Fruit fly (Drosophila melanogaster) whole organism, embryonic: ENCODE results near the gene CG44385.

Experiments
- CG10543 ChIP-seq: fragments of 200-800 bp; sonication (Bioruptor generic); optimal IDR thresholded peaks from 3 replicates; lab custom pipeline; 2017; ENCODE audit warnings: missing biosample characterization, mild to moderate bottlenecking, missing genetic modification characterization, moderate library complexity
- CG10565 ChIP-seq: fragments of 200-800 bp; sonication (Bioruptor generic); optimal IDR thresholded peaks from 3 replicates; lab custom pipeline; 2016; ENCODE audit warnings: missing biosample characterization, mild to moderate bottlenecking, missing genetic modification characterization
- CG12236 ChIP-seq: fragments of 200-800 bp; sonication (Bioruptor generic); optimal IDR thresholded peaks from 2 replicates; lab custom pipeline; 2016; ENCODE audit warnings: missing biosample characterization, missing genetic modification characterization
- CG12942 ChIP-seq: fragments of 200-800 bp; sonication (Bioruptor generic); optimal IDR thresholded peaks from 3 replicates; lab custom pipeline; 2016; ENCODE audit warnings: missing biosample characterization, missing genetic modification characterization
- CG1792 ChIP-seq: fragments of 200-800 bp; sonication (Bioruptor generic); optimal IDR thresholded peaks from 2 replicates; lab custom pipeline; 2016; ENCODE audit warnings: missing biosample characterization, missing genetic modification characterization
- CG18262 ChIP-seq: fragments of 200-800 bp; optimal IDR thresholded peaks from 3 replicates; lab custom pipeline; 2019; ENCODE audit warnings: missing biosample characterization, mild to moderate bottlenecking, missing genetic modification characterization, moderate library complexity
- CG18619 ChIP-seq: fragments of 200-800 bp; sonication (Bioruptor generic); optimal IDR thresholded peaks from 3 replicates; lab custom pipeline; 2017; ENCODE audit warnings: missing biosample characterization, mild to moderate bottlenecking, missing genetic modification characterization
- CG2129 ChIP-seq: fragments of 200-800 bp; sonication (Bioruptor generic); IDR thresholded peaks from 2 replicates; pipeline ENCODE4 v1.3.6; 2022; ENCODE audit warnings: missing biosample characterization, missing genetic modification characterization; ENCODE audit not compliant: partially characterized antibody
- CG32532 ChIP-seq: fragments of 200-800 bp; sonication (Bioruptor generic); IDR thresholded peaks from 2 replicates; pipeline ENCODE4 v1.3.6; 2022; ENCODE audit warnings: missing biosample characterization, missing genetic modification characterization
- CG33213 ChIP-seq: fragments of 200-800 bp; sonication (Bioruptor generic); optimal IDR thresholded peaks from 3 replicates; lab custom pipeline; 2016; ENCODE audit warnings: missing biosample characterization, missing genetic modification characterization
- CG34224 ChIP-seq: fragments of 200-800 bp; sonication (Bioruptor generic); IDR thresholded peaks from 3 replicates; pipeline ENCODE4 v1.3.6; 2022; ENCODE audit warnings: missing biosample characterization, missing genetic modification characterization; ENCODE audit not compliant: partially characterized antibody
- CG3995 ChIP-seq: fragments of 200-800 bp; sonication (Bioruptor generic); optimal IDR thresholded peaks from 3 replicates; lab custom pipeline; 2016; ENCODE audit warnings: missing biosample characterization, missing genetic modification characterization
- CG43689 ChIP-seq: fragments of 200-800 bp; sonication (Bioruptor generic); IDR thresholded peaks from 2 replicates; pipeline ENCODE4 v1.3.6; 2022; ENCODE audit warnings: missing biosample characterization, missing genetic modification characterization
- CG7963 ChIP-seq: fragments of 200-800 bp; sonication (Bioruptor generic); IDR thresholded peaks from 3 replicates; pipeline ENCODE4 v1.3.6; 2022; ENCODE audit warnings: missing biosample characterization, missing genetic modification characterization; ENCODE audit not compliant: partially characterized antibody
- CG8359 ChIP-seq: fragments of 200-800 bp; sonication (Bioruptor generic); optimal IDR thresholded peaks from 2 replicates; lab custom pipeline; 2017; ENCODE audit warnings: missing biosample characterization, mild to moderate bottlenecking, missing genetic modification characterization, borderline replicate concordance
- CG9876 ChIP-seq: fragments of 200-800 bp; sonication (Bioruptor generic); optimal IDR thresholded peaks from 2 replicates; lab custom pipeline; 2016; ENCODE audit warnings: missing biosample characterization, missing genetic modification characterization
- Chrac-16 ChIP-seq: fragments of 200-800 bp; sonication (Bioruptor generic); optimal IDR thresholded peaks from 3 replicates; lab custom pipeline; 2016; ENCODE audit warnings: missing biosample characterization, missing genetic modification characterization
- D19B ChIP-seq: fragments of 200-800 bp; sonication (Bioruptor generic); optimal IDR thresholded peaks from 2 replicates; lab custom pipeline; 2017; ENCODE audit warnings: missing biosample characterization, mild to moderate bottlenecking, missing genetic modification characterization
- Deaf1 ChIP-seq: fragments of 200-800 bp; optimal IDR thresholded peaks from 3 replicates; lab custom pipeline; 2019; ENCODE audit warnings: missing biosample characterization, mild to moderate bottlenecking, missing genetic modification characterization, moderate library complexity
- Dip2 ChIP-seq: fragments of 200-800 bp; sonication (Bioruptor generic); IDR thresholded peaks from 2 replicates; pipeline ENCODE4 v1.3.6; 2022; ENCODE audit warnings: missing biosample characterization, missing genetic modification characterization
- E2f2 ChIP-seq: fragments of 200-800 bp; sonication (Bioruptor generic); IDR thresholded peaks from 2 replicates; pipeline ENCODE4 v1.3.6; 2022; ENCODE audit warnings: missing biosample characterization, missing genetic modification characterization
- Ets65A ChIP-seq: fragments of 200-800 bp; sonication (Bioruptor generic); peaks from one replicate; lab custom pipeline; 2016; ENCODE audit warnings: missing biosample characterization, missing genetic modification characterization
- Hr3 ChIP-seq: fragments of 200-800 bp; sonication (Bioruptor generic); optimal IDR thresholded peaks from 3 replicates; lab custom pipeline; 2016; ENCODE audit warnings: missing biosample characterization, missing genetic modification characterization
- MESR4 ChIP-seq: fragments of 200-800 bp; sonication (Bioruptor generic); optimal IDR thresholded peaks from 2 replicates; lab custom pipeline; 2018; ENCODE audit warnings: missing biosample characterization, mild to moderate bottlenecking, missing genetic modification characterization, moderate library complexity
- Nf-YA ChIP-seq: fragments of 200-800 bp; sonication (Bioruptor generic); IDR thresholded peaks from 2 replicates; pipeline ENCODE4 v1.3.6; 2022; ENCODE audit warnings: missing biosample characterization, missing genetic modification characterization
- Optix ChIP-seq: fragments of 200-800 bp; sonication (Bioruptor generic); IDR thresholded peaks from 3 replicates; pipeline ENCODE4 v1.3.6; 2022; ENCODE audit warnings: missing biosample characterization, missing genetic modification characterization
- Six4 ChIP-seq: fragments of 200-800 bp; sonication (Bioruptor generic); optimal IDR thresholded peaks from 2 replicates; lab custom pipeline; 2016; ENCODE audit warnings: missing biosample characterization, missing genetic modification characterization
- Sox100B ChIP-seq: fragments of 200-800 bp; sonication (Bioruptor generic); optimal IDR thresholded peaks from 3 replicates; lab custom pipeline; 2018; ENCODE audit warnings: missing biosample characterization, mild to moderate bottlenecking, missing genetic modification characterization
- amos ChIP-seq: fragments of 200-800 bp; sonication (Bioruptor generic); IDR thresholded peaks from 2 replicates; pipeline ENCODE4 v1.3.6; 2022; ENCODE audit warnings: missing biosample characterization, missing genetic modification characterization; ENCODE audit not compliant: partially characterized antibody
- btn ChIP-seq: fragments of 200-800 bp; sonication (Bioruptor generic); optimal IDR thresholded peaks from 2 replicates; lab custom pipeline; 2016; ENCODE audit warnings: missing biosample characterization, missing genetic modification characterization
- cwo ChIP-seq: fragments of 200-800 bp; sonication (Bioruptor generic); optimal IDR thresholded peaks from 3 replicates; lab custom pipeline; 2017; ENCODE audit warnings: missing biosample characterization, missing genetic modification characterization, mild to moderate bottlenecking, moderate library complexity, missing genetic modification reagents
- da ChIP-seq: fragments of 200-800 bp; sonication (Bioruptor generic); optimal IDR thresholded peaks from 2 replicates; lab custom pipeline; 2016; ENCODE audit warnings: missing biosample characterization, missing genetic modification characterization
- disco-r ChIP-seq: fragments of 200-800 bp; sonication (Bioruptor generic); optimal IDR thresholded peaks from 2 replicates; lab custom pipeline; 2016; ENCODE audit warnings: missing biosample characterization, missing genetic modification characterization
- gce ChIP-seq: fragments of 200-800 bp; sonication (Bioruptor generic); IDR thresholded peaks from 3 replicates; pipeline ENCODE4 v1.3.6; 2022; ENCODE audit warnings: missing biosample characterization, missing genetic modification characterization
- gcm ChIP-seq: fragments of 200-800 bp; sonication (Bioruptor generic); optimal IDR thresholded peaks from 2 replicates; lab custom pipeline; 2019; ENCODE audit warnings: missing biosample characterization, mild to moderate bottlenecking, missing genetic modification characterization, moderate library complexity
- ind ChIP-seq: fragments of 200-800 bp; sonication (Bioruptor generic); optimal IDR thresholded peaks from 3 replicates; lab custom pipeline; 2016; ENCODE audit warnings: missing biosample characterization, missing genetic modification characterization
- inv ChIP-seq: fragments of 200-800 bp; sonication (Bioruptor generic); IDR thresholded peaks from 2 replicates; pipeline ENCODE4 v1.3.6; 2022; ENCODE audit warnings: missing biosample characterization, missing genetic modification characterization; ENCODE audit not compliant: partially characterized antibody
- jing ChIP-seq: fragments of 200-800 bp; sonication (Bioruptor generic); optimal IDR thresholded peaks from 2 replicates; lab custom pipeline; 2018; ENCODE audit warnings: missing biosample characterization, mild to moderate bottlenecking, missing genetic modification characterization
- jumu ChIP-seq: fragments of 200-800 bp; sonication (Bioruptor generic); optimal IDR thresholded peaks from 3 replicates; lab custom pipeline; 2016; ENCODE audit warnings: missing biosample characterization, missing genetic modification characterization
- knrl ChIP-seq: fragments of 200-800 bp; sonication (Bioruptor generic); IDR thresholded peaks from 3 replicates; pipeline ENCODE4 v1.3.6; 2022; ENCODE audit warnings: missing biosample characterization, missing genetic modification characterization; ENCODE audit not compliant: partially characterized antibody
- lilli ChIP-seq: fragments of 200-800 bp; sonication (Bioruptor generic); optimal IDR thresholded peaks from 3 replicates; lab custom pipeline; 2016; ENCODE audit warnings: missing biosample characterization, missing genetic modification characterization
- luna ChIP-seq: fragments of 200-800 bp; sonication (Bioruptor generic); optimal IDR thresholded peaks from 2 replicates; lab custom pipeline; 2016; ENCODE audit warnings: missing biosample characterization, missing genetic modification characterization
- nerfin-1 ChIP-seq: fragments of 200-800 bp; sonication (Bioruptor generic); optimal IDR thresholded peaks from 3 replicates; lab custom pipeline; 2019; ENCODE audit warnings: missing biosample characterization, mild to moderate bottlenecking, missing genetic modification characterization, moderate library complexity
- nom ChIP-seq: fragments of 200-800 bp; sonication (Bioruptor generic); optimal IDR thresholded peaks from 2 replicates; lab custom pipeline; 2017; ENCODE audit warnings: missing biosample characterization, missing genetic modification characterization, mild to moderate bottlenecking, moderate library complexity, missing genetic modification reagents
- so ChIP-seq: fragments of 200-800 bp; sonication (Bioruptor generic); IDR thresholded peaks from 3 replicates; pipeline ENCODE4 v1.3.6; 2022; ENCODE audit warnings: missing biosample characterization, missing genetic modification characterization
- sqz ChIP-seq: fragments of 200-800 bp; sonication (Bioruptor generic); optimal IDR thresholded peaks from 3 replicates; lab custom pipeline; 2018; ENCODE audit warnings: missing biosample characterization, mild to moderate bottlenecking, missing genetic modification characterization
- tgo ChIP-seq: fragments of 200-800 bp; sonication (Bioruptor generic); IDR thresholded peaks from 3 replicates; pipeline ENCODE4 v1.3.6; 2022; ENCODE audit warnings: missing biosample characterization, missing genetic modification characterization
- tup ChIP-seq: fragments of 200-800 bp; sonication (Bioruptor generic); optimal IDR thresholded peaks from 2 replicates; lab custom pipeline; 2016; ENCODE audit warnings: missing biosample characterization, mild to moderate bottlenecking, missing genetic modification characterization, moderate library complexity
- usp ChIP-seq: fragments of >200 bp; optimal IDR thresholded peaks from 2 replicates; lab custom pipeline; 2017; ENCODE audit warnings: missing biosample characterization, missing genetic modification characterization
- vnd ChIP-seq: fragments of 200-800 bp; sonication (Bioruptor generic); IDR thresholded peaks from 3 replicates; pipeline ENCODE4 v1.3.6; 2022; ENCODE audit warnings: missing biosample characterization, missing genetic modification characterization; ENCODE audit not compliant: partially characterized antibody
- vvl ChIP-seq: fragments of 200-800 bp; sonication (Bioruptor generic); IDR thresholded peaks from 2 replicates; pipeline ENCODE4 v1.3.6; 2022; ENCODE audit warnings: missing biosample characterization, missing genetic modification characterization

Gene CG44385

DNA sequence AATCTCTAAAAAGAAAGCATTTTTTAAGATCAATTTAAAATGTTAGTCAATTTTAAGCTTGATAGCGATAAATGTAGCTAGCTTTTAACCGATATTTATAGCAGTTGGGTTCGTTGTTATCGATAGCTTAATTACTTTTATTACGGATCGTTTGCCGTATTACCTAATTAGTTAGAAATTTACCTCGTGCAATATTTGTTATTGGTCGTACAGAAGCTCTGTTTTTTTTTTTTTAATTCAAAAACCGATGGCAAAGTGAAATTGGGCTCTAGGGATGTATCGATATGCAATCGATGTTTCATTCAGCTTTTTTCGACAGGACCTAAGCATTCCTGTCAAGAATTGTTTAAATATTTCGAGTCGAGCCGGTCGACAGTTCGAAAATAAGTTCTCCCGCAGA is 40.0 kb downstream of the CG44385 start, which contains the start of gene CG2061 (continued):
- TF ChIP-seq CG12236 (GFP tag; lab: Kevin White, UChicago) (no peak), E2f2 (GFP tag; lab: Robert Waterston, UW) (peak; percentile 57), ind (GFP tag; lab: Kevin White, UChicago) (no peak), tgo (GFP tag; lab: Robert Waterston, UW) (no peak), Hr3 (GFP tag; lab: Kevin White, UChicago) (no peak), Dip2 (GFP tag; lab: Robert Waterston, UW) (no peak), Nf-YA (GFP tag; lab: Robert Waterston, UW) (no peak), vvl (GFP tag; lab: Robert Waterston, UW) (no peak), CG3995 (no peak), Optix (GFP tag; lab: Robert Waterston, UW) (no peak), CG10543 (GFP tag; lab: Kevin White, UChicago) (no peak), D19B (GFP tag; lab: Kevin White, UChicago) (no peak), sqz (GFP tag; lab: Kevin White, UChicago) (no peak), Sox100B (GFP tag; lab: Kevin White, UChicago) (no peak), usp (GFP tag; lab: Kevin White, UChicago) (no peak), nerfin-1 (tag; lab: Kevin White, UChicago) (no peak), jing (GFP tag; lab: Kevin White, UChicago) (no peak), vnd (GFP tag; lab: Robert Waterston, UW) (peak; percentile 68), Chrac-16 (GFP tag; lab: Kevin White, UChicago) (no peak), btn (GFP tag; lab: Kevin White, UChicago) (no peak), knrl (peak; percentile 69; the same call in 2 of the 3 replicates), CG7963 (peak; percentile 52; the same call in 1 of the 3 replicates), nom (no peak), CG9876 (no peak), CG2129 (peak; percentile 36; the same call in 1 of the 2 replicates), inv (GFP tag; lab: Robert Waterston, UW) (peak; percentile 66), lilli (GFP tag; lab: Kevin White, UChicago) (no peak), MESR4 (GFP tag; lab: Kevin White, UChicago) (no peak), CG43689 (GFP tag; lab: Robert Waterston, UW) (no peak), CG12942 (no peak), tup (GFP tag; lab: Kevin White, UChicago) (no peak), gcm (no peak), CG32532 (GFP tag; lab: Robert Waterston, UW) (no peak), Ets65A (no peak), Deaf1 (no peak), gce (GFP tag; lab: Robert Waterston, UW) (no peak), Six4 (GFP tag; lab: Kevin White, UChicago) (no peak), CG1792 (GFP tag; lab: Kevin White, UChicago) (no peak), CG18262 (tag; lab: Kevin White, UChicago) (no peak), so (GFP tag; lab: Robert Waterston, UW) (no peak), CG8359 (no peak), disco-r (GFP tag; lab: Kevin White, UChicago) (no peak), amos (GFP tag; lab: Robert Waterston, UW) (peak; percentile 63; the same call in 1 of the 2 replicates), CG34224 (GFP tag; lab: Robert Waterston, UW) (peak; percentile 74), CG10565 (GFP tag; lab: Kevin White, UChicago) (no peak), CG33213 (GFP tag; lab: Kevin White, UChicago) (no peak), jumu (GFP tag; lab: Kevin White, UChicago) (no peak), cwo (GFP tag; lab: Kevin White, UChicago) (no peak), da (no peak), CG18619 (no peak), luna (GFP tag; lab: Kevin White, UChicago) (no peak)
